Worm (Caenorhabditis elegans) whole organism, L4 larva: ENCODE measurements around the gene mig-15.

Experiments used
- D1046.2 ChIP-seq: fragments of 200-800 bp; sonication (Bioruptor generic); IDR thresholded peaks from 2 replicates; pipeline ENCODE4 v1.3.6; 2022; ENCODE audit warnings: missing genetic modification characterization, missing compliant biosample characterization
- F26F4.8 ChIP-seq: fragments of 200-800 bp; sonication (Bioruptor generic); conservative IDR thresholded peaks from 2 replicates; pipeline ENCODE4 v1.3.6; 2022; ENCODE audit warnings: missing genetic modification characterization, missing compliant biosample characterization
- F49E8.2 ChIP-seq: sonication (generic microtip); optimal IDR thresholded peaks from 2 replicates; lab custom pipeline; 2016; ENCODE audit warnings: missing compliant biosample characterization, mild to moderate bottlenecking, missing genetic modification characterization, borderline replicate concordance
- R02D3.7 ChIP-seq: fragments of 150-350 bp; sonication (generic microtip); optimal IDR thresholded peaks from 3 replicates; lab custom pipeline; 2014; ENCODE audit warnings: missing biosample characterization, missing genetic modification characterization
- T26A8.4 ChIP-seq: fragments of 200-800 bp; sonication (Bioruptor generic); IDR thresholded peaks from 2 replicates; pipeline ENCODE4 v1.3.6; 2022; ENCODE audit warnings: missing genetic modification characterization, missing compliant biosample characterization
- ZK337.2 ChIP-seq: fragments of 200-800 bp; sonication (Bioruptor generic); IDR thresholded peaks from 2 replicates; pipeline ENCODE4 v1.3.6; 2022; ENCODE audit warnings: missing genetic modification reagents, missing genetic modification characterization, missing compliant biosample characterization
- aly-2 ChIP-seq: sonication (generic microtip); optimal IDR thresholded peaks from 2 replicates; lab custom pipeline; 2018; ENCODE audit warnings: missing biosample characterization, missing genetic modification characterization
- ceh-20 ChIP-seq: fragments of 200-800 bp; sonication (Bioruptor generic); IDR thresholded peaks from 2 replicates; pipeline ENCODE4 v1.3.6; 2022; ENCODE audit warnings: missing genetic modification reagents, missing genetic modification characterization, missing compliant biosample characterization
- ceh-62 ChIP-seq: sonication (generic microtip); optimal IDR thresholded peaks from 2 replicates; lab custom pipeline; 2017; ENCODE audit warnings: missing biosample characterization, missing genetic modification characterization
- cey-2 ChIP-seq: sonication (generic microtip); optimal IDR thresholded peaks from 3 replicates; lab custom pipeline; 2017; ENCODE audit warnings: missing genetic modification characterization, mild to moderate bottlenecking, missing compliant biosample characterization, antibody characterized with exemption, borderline replicate concordance; ENCODE audit not compliant: insufficient read depth
- ctbp-1 ChIP-seq: fragments of 200-800 bp; sonication (Bioruptor generic); IDR thresholded peaks from 2 replicates; pipeline ENCODE4 v1.3.6; 2022; ENCODE audit warnings: missing genetic modification reagents, missing genetic modification characterization, missing compliant biosample characterization
- daf-12 ChIP-seq: fragments of 150-350 bp; optimal IDR thresholded peaks from 2 replicates; lab custom pipeline; 2014; ENCODE audit warnings: missing biosample characterization, missing genetic modification reagents, missing genetic modification characterization
- dmd-6 ChIP-seq: fragments of 200-800 bp; sonication (Bioruptor generic); IDR thresholded peaks from 2 replicates; pipeline ENCODE4 v1.3.6; 2022; ENCODE audit warnings: missing genetic modification reagents, missing genetic modification characterization, missing compliant biosample characterization
- dmd-8 ChIP-seq: fragments of 200-800 bp; sonication (Bioruptor generic); IDR thresholded peaks from 2 replicates; pipeline ENCODE4 v1.3.6; 2022; ENCODE audit warnings: missing genetic modification characterization, missing compliant biosample characterization
- dmd-9 ChIP-seq: fragments of 200-800 bp; sonication (Bioruptor generic); IDR thresholded peaks from 2 replicates; pipeline ENCODE4 v1.3.6; 2022; ENCODE audit warnings: missing genetic modification reagents, missing genetic modification characterization, missing compliant biosample characterization
- dpl-1 ChIP-seq: fragments of 150-350 bp; optimal IDR thresholded peaks from 2 replicates; lab custom pipeline; 2014; ENCODE audit warnings: missing biosample characterization, missing genetic modification reagents, missing genetic modification characterization
- duxl-1 ChIP-seq: sonication (generic microtip); optimal IDR thresholded peaks from 2 replicates; lab custom pipeline; 2016; ENCODE audit warnings: mild to moderate bottlenecking, missing genetic modification characterization, moderate library complexity, missing compliant biosample characterization; ENCODE audit not compliant: poor library complexity
- egl-27 ChIP-seq: sonication (generic microtip); optimal IDR thresholded peaks from 3 replicates; lab custom pipeline; 2017; ENCODE audit warnings: missing biosample characterization, missing genetic modification reagents, missing genetic modification characterization
- egl-43 ChIP-seq: fragments of 200-800 bp; sonication (Bioruptor generic); IDR thresholded peaks from 2 replicates; pipeline ENCODE4 v1.3.6; 2022; ENCODE audit warnings: missing genetic modification reagents, missing genetic modification characterization, missing compliant biosample characterization
- fos-1 ChIP-seq: fragments of 150-350 bp; optimal IDR thresholded peaks from 2 replicates; lab custom pipeline; 2014; ENCODE audit warnings: missing biosample characterization, missing genetic modification characterization
- jun-1 ChIP-seq: fragments of 150-350 bp; optimal IDR thresholded peaks from 2 replicates; lab custom pipeline; 2014; ENCODE audit warnings: missing biosample characterization, missing genetic modification reagents, missing genetic modification characterization
- lin-13 ChIP-seq: fragments of 150-350 bp; optimal IDR thresholded peaks from 2 replicates; lab custom pipeline; 2014; ENCODE audit warnings: missing biosample characterization, missing genetic modification reagents, missing genetic modification characterization
- lin-15B ChIP-seq: fragments of 150-350 bp; sonication (generic microtip); optimal IDR thresholded peaks from 3 replicates; lab custom pipeline; 2014; ENCODE audit warnings: missing biosample characterization, missing genetic modification characterization
- lin-29 ChIP-seq: fragments of 200-800 bp; sonication (Bioruptor generic); IDR thresholded peaks from 2 replicates; pipeline ENCODE4 v1.3.6; 2022; ENCODE audit warnings: missing genetic modification reagents, missing genetic modification characterization, missing compliant biosample characterization
- lin-38 ChIP-seq: fragments of 200-800 bp; sonication (Bioruptor generic); IDR thresholded peaks from 2 replicates; pipeline ENCODE4 v1.3.6; 2022; ENCODE audit warnings: missing genetic modification reagents, missing genetic modification characterization, missing compliant biosample characterization
- lin-39 ChIP-seq: fragments of 150-350 bp; optimal IDR thresholded peaks from 2 replicates; lab custom pipeline; 2014; ENCODE audit warnings: missing biosample characterization, missing genetic modification reagents, missing genetic modification characterization
- lir-3 ChIP-seq: sonication (generic microtip); optimal IDR thresholded peaks from 2 replicates; lab custom pipeline; 2016; ENCODE audit warnings: mild to moderate bottlenecking, missing genetic modification characterization, missing compliant biosample characterization
- lsy-2 ChIP-seq, 2 experiments: fragments of 150-350 bp in 1 of 2; sonication (generic microtip) in 1 of 2; optimal IDR thresholded peaks; 2 replicates each; lab custom pipeline; 2014 to 2017; ENCODE audit warnings: missing biosample characterization in 2 of 2, missing genetic modification characterization in 2 of 2
- madf-5 ChIP-seq, 2 experiments: fragments of 200-800 bp; sonication (Bioruptor generic); IDR thresholded peaks; 2 replicates each; pipeline ENCODE4 v1.3.6; 2022; ENCODE audit warnings: missing compliant biosample characterization in 2 of 2, missing genetic modification characterization in 2 of 2
- mdt-29 ChIP-seq: fragments of 200-800 bp; sonication (Bioruptor generic); IDR thresholded peaks from 2 replicates; pipeline ENCODE4 v1.3.6; 2022; ENCODE audit warnings: missing genetic modification reagents, missing genetic modification characterization, missing compliant biosample characterization
- mep-1 ChIP-seq: fragments of 150-350 bp; sonication (generic microtip); optimal IDR thresholded peaks from 3 replicates; lab custom pipeline; 2014; ENCODE audit warnings: missing biosample characterization, missing genetic modification characterization
- mxl-3 ChIP-seq: fragments of 200-800 bp; sonication (Bioruptor generic); optimal IDR thresholded peaks from 2 replicates; lab custom pipeline; 2018; ENCODE audit warnings: mild to moderate bottlenecking, missing genetic modification characterization, missing compliant biosample characterization
- nhr-237 ChIP-seq: sonication (generic microtip); optimal IDR thresholded peaks from 2 replicates; lab custom pipeline; 2017; ENCODE audit warnings: missing biosample characterization, missing genetic modification characterization
- nhr-25 ChIP-seq: sonication (generic microtip); optimal IDR thresholded peaks from 2 replicates; lab custom pipeline; 2017; ENCODE audit warnings: missing genetic modification characterization, mild to moderate bottlenecking, missing compliant biosample characterization, antibody characterized with exemption, moderate library complexity, borderline replicate concordance; ENCODE audit not compliant: insufficient read depth
- nhr-41 ChIP-seq: fragments of 200-800 bp; sonication (Bioruptor generic); IDR thresholded peaks from 2 replicates; pipeline ENCODE4 v1.3.6; 2022; ENCODE audit warnings: missing genetic modification reagents, missing genetic modification characterization, missing compliant biosample characterization
- nhr-6 ChIP-seq: fragments of 150-350 bp; optimal IDR thresholded peaks from 2 replicates; lab custom pipeline; 2014; ENCODE audit warnings: missing biosample characterization, missing genetic modification characterization
- nhr-77 ChIP-seq: fragments of 150-350 bp; optimal IDR thresholded peaks from 2 replicates; lab custom pipeline; 2014; ENCODE audit warnings: missing biosample characterization, missing genetic modification characterization
- pha-4 ChIP-seq, 2 experiments: fragments of 150-350 bp in 1 of 2; fragments of 200-800 bp in 1 of 2; sonication (Bioruptor generic) in 1 of 2; IDR thresholded peaks in 1 of 2; optimal IDR thresholded peaks in 1 of 2; 2 replicates each; pipeline versions ENCODE4 v1.3.6 to Lab custom; 2014 to 2022; ENCODE audit warnings: missing genetic modification characterization in 2 of 2, missing genetic modification reagents in 2 of 2, missing biosample characterization in 1 of 2, missing compliant biosample characterization in 1 of 2
- php-3 ChIP-seq: fragments of 200-800 bp; sonication (Bioruptor generic); IDR thresholded peaks from 2 replicates; pipeline ENCODE4 v1.3.6; 2022; ENCODE audit warnings: missing genetic modification reagents, missing genetic modification characterization, missing compliant biosample characterization
- saeg-2 ChIP-seq: fragments of 200-800 bp; sonication (Bioruptor generic); IDR thresholded peaks from 2 replicates; pipeline ENCODE4 v1.3.6; 2022; ENCODE audit warnings: missing genetic modification reagents, missing genetic modification characterization, missing compliant biosample characterization
- set-16 ChIP-seq: fragments of 200-800 bp; sonication (Bioruptor generic); IDR thresholded peaks from 2 replicates; pipeline ENCODE4 v1.3.6; 2022; ENCODE audit warnings: missing genetic modification reagents, missing genetic modification characterization, missing compliant biosample characterization
- snpc-1.2 ChIP-seq: fragments of 200-800 bp; sonication (Bioruptor generic); IDR thresholded peaks from 2 replicates; pipeline ENCODE4 v1.3.6; 2022; ENCODE audit warnings: missing genetic modification reagents, missing genetic modification characterization, missing compliant biosample characterization
- snpc-4 ChIP-seq: fragments of 150-350 bp; optimal IDR thresholded peaks from 2 replicates; lab custom pipeline; 2014; ENCODE audit warnings: missing biosample characterization, missing genetic modification characterization
- tra-1 ChIP-seq: fragments of 200-800 bp; sonication (Bioruptor generic); IDR thresholded peaks from 2 replicates; pipeline ENCODE4 v1.3.6; 2022; ENCODE audit warnings: missing genetic modification reagents, missing genetic modification characterization, missing compliant biosample characterization
- unc-130 ChIP-seq: sonication (generic microtip); optimal IDR thresholded peaks from 2 replicates; lab custom pipeline; 2016; ENCODE audit warnings: missing genetic modification reagents, missing genetic modification characterization, missing compliant biosample characterization
- unc-39 ChIP-seq: sonication (generic microtip); optimal IDR thresholded peaks from 2 replicates; lab custom pipeline; 2017; ENCODE audit warnings: missing biosample characterization, missing genetic modification characterization
- zfp-3 ChIP-seq: fragments of 200-800 bp; sonication (Bioruptor generic); conservative IDR thresholded peaks from 2 replicates; pipeline ENCODE4 v1.3.6; 2022; ENCODE audit warnings: missing genetic modification reagents, missing genetic modification characterization, missing compliant biosample characterization
- zip-11 ChIP-seq: fragments of 200-800 bp; sonication (Bioruptor generic); IDR thresholded peaks from 2 replicates; pipeline ENCODE4 v1.3.6; 2022; ENCODE audit warnings: missing genetic modification characterization, missing compliant biosample characterization
- zip-2 ChIP-seq: fragments of 150-350 bp; optimal IDR thresholded peaks from 2 replicates; lab custom pipeline; 2014; ENCODE audit warnings: missing biosample characterization, missing genetic modification characterization
- ztf-11 ChIP-seq: fragments of 150-350 bp; optimal IDR thresholded peaks from 2 replicates; lab custom pipeline; 2014; ENCODE audit warnings: missing biosample characterization, missing genetic modification characterization

mig-15 gene

DNA sequence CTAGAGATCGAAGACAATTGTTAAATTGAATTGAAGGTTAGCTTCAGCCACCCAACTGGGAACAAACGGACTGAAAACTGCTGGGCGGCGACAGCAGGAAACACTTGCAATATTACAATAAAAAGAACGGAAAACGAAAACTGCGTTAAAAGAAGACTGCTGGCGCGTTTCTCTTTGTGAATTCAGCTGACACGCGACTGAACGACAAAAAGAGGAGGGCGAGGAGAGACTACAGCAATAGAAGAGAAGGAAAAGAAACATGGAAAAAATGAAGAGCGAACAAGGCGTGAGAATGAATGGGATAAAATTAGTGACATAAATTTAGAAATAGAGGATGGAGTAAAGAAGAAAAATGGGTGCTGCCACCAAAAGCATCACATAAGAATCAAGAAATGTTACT, 50.8 kb downstream of the mig-15 start:
- TF ChIP-seq F49E8.2 (tag; lab: Kevin White, UChicago) (no peak), set-16 (no peak), T26A8.4 (GFP tag; lab: Robert Waterston, UW) (peak; percentile 82), php-3 (0 out of 2 replicates have a peak, but pooled peaks have one; percentile 42), zip-11 (GFP tag; lab: Robert Waterston, UW) (no peak), dmd-6 (GFP tag; lab: Robert Waterston, UW) (peak; percentile 82), lir-3 (tag; lab: Kevin White, UChicago) (no peak), madf-5 (GFP tag; IDR thresholded peaks at IDR 0.05; lab: Robert Waterston, UW) (no peak), nhr-6 (tag; lab: Kevin White, UChicago) (peak; percentile 88), lin-13 (GFP tag; lab: Kevin White, UChicago) (peak; percentile 47), pha-4 (GFP tag; IDR thresholded peaks at IDR 0.05; lab: Robert Waterston, UW) (peak; percentile 70), pha-4 (tag; optimal IDR thresholded peaks at IDR 0.05; lab: Kevin White, UChicago) (peak; percentile 33), fos-1 (tag; lab: Kevin White, UChicago) (no peak), tra-1 (GFP tag; lab: Robert Waterston, UW) (0 out of 2 replicates have a peak, but pooled peaks have one; percentile 47), ctbp-1 (GFP tag; lab: Robert Waterston, UW) (peak; percentile 79; the same call in 1 of the 2 replicates), ztf-11 (tag; lab: Kevin White, UChicago) (no peak), lsy-2 (tag; optimal IDR thresholded peaks at IDR 0.05; lab: Kevin White, UChicago) (peak; percentile 46 to 92), jun-1 (no peak), unc-130 (GFP tag; lab: Kevin White, UChicago) (no peak), mep-1 (tag; lab: Kevin White, UChicago) (peak; percentile 94), duxl-1 (tag; lab: Kevin White, UChicago) (no peak), lin-15B (tag; lab: Kevin White, UChicago) (no peak), snpc-4 (tag; lab: Kevin White, UChicago) (no peak), ceh-20 (peak; percentile 80), unc-39 (no peak), nhr-237 (tag; lab: Kevin White, UChicago) (no peak), snpc-1.2 (GFP tag; lab: Robert Waterston, UW) (no peak), saeg-2 (no peak), dmd-8 (GFP tag; lab: Robert Waterston, UW) (no peak), dmd-9 (GFP tag; lab: Robert Waterston, UW) (0 out of 2 replicates have a peak, but pooled peaks have one; percentile 14), egl-27 (tag; lab: Kevin White, UChicago) (no peak), lin-38 (GFP tag; lab: Robert Waterston, UW) (peak; percentile 71; the same call in 1 of the 2 replicates), nhr-41 (GFP tag; lab: Robert Waterston, UW) (no peak), nhr-77 (tag; lab: Kevin White, UChicago) (peak; percentile 28), F26F4.8 (GFP tag; lab: Robert Waterston, UW) (no peak), dpl-1 (GFP tag; lab: Kevin White, UChicago) (peak; percentile 78), daf-12 (no peak), lin-29 (GFP tag; lab: Robert Waterston, UW) (peak; percentile 46; the same call in 1 of the 2 replicates), nhr-25 (tag; lab: Kevin White, UChicago) (peak; percentile 67), cey-2 (tag; lab: Kevin White, UChicago) (no peak), R02D3.7 (tag; lab: Kevin White, UChicago) (no peak), zip-2 (tag; lab: Kevin White, UChicago) (no peak), ceh-62 (tag; lab: Kevin White, UChicago) (no peak), D1046.2 (GFP tag; lab: Robert Waterston, UW) (no peak), aly-2 (tag; lab: Kevin White, UChicago) (no peak), mxl-3 (peak; percentile 89), ZK337.2 (GFP tag; lab: Robert Waterston, UW) (no peak), lin-39 (no peak), mdt-29 (GFP tag; lab: Robert Waterston, UW) (no peak), zfp-3 (no peak; the same call in 1 of the 2 replicates), egl-43 (GFP tag; lab: Robert Waterston, UW) (peak; percentile 55; the same call in 1 of the 2 replicates)
